Fruit fly (Drosophila melanogaster): ENCODE data around the gene JIL-1.

- TF ChIP-seq Mnt (GFP tag; optimal IDR thresholded peaks at IDR 0.05) (no peak), CG7101 (tag; optimal IDR thresholded peaks at IDR 0.05) (no peak), toe (GFP tag; optimal IDR thresholded peaks at IDR 0.05) (no peak), CG7045 (GFP tag; optimal IDR thresholded peaks at IDR 0.05) (no peak), cnc (optimal IDR thresholded peaks at IDR 0.05) (no peak), cic (GFP tag; optimal IDR thresholded peaks at IDR 0.05) (no peak), CG11617 (GFP tag; optimal IDR thresholded peaks at IDR 0.05) (no peak)
Observed at dm6 chr3L:11124439-11124838, 31.4 kb upstream of the JIL-1 start.

Measured in whole organism, adult.